Worm (Caenorhabditis elegans): ENCODE measurements around the gene T28D6.4.

DNA sequence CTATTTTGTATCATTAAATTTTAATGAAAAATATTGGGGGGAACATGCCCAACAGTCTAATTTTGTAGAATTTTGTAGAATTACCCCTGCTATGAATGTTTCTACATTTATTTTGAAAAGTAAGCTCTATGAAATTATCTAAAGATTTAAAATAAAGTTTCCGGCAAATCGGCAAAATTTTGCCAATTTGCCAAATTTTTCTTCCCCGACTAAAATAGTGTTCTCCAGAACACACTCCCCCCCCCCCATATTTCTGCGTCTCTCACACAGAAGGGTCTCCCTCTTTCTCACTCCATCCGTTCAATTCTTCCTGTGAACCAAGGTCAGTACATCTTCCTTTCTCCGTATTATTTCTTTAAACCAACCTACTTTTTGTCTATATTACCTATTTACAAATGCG lies 44.8 kb downstream of the T28D6.4 start, which contains the start of gene Y47D3B.4:
- TF ChIP-seq tbx-9 (tag; optimal IDR thresholded peaks at IDR 0.05; ENCODE audit: borderline replicate concordance) = no peak
- no peak for TF ChIP-seq nhr-179 (tag; optimal IDR thresholded peaks at IDR 0.05)
- TF ChIP-seq snpc-3.4 (tag; optimal IDR thresholded peaks at IDR 0.05) = no peak
- TF ChIP-seq Y53G8AR.9 (GFP tag; conservative IDR thresholded peaks at IDR 0.05) = no peak
- TF ChIP-seq unc-130 (GFP tag; optimal IDR thresholded peaks at IDR 0.05) = no peak
